Fruit fly (Drosophila melanogaster) whole organism, pupa: ENCODE data around the gene CG7058.

Source experiments
- CG14655 ChIP-seq: fragments of 200-800 bp; sonication (Bioruptor generic); optimal IDR thresholded peaks from 3 replicates; lab custom pipeline; 2017; ENCODE audit warnings: mild to moderate bottlenecking, missing biosample characterization, missing genetic modification reagents, missing genetic modification characterization
- CG17806 ChIP-seq: fragments of 200-800 bp; sonication (Bioruptor generic); optimal IDR thresholded peaks from 2 replicates; lab custom pipeline; 2018; ENCODE audit warnings: missing biosample characterization, mild to moderate bottlenecking, missing genetic modification characterization, moderate library complexity
- CG34367 ChIP-seq: fragments of 200-800 bp; sonication (Bioruptor generic); optimal IDR thresholded peaks from 2 replicates; lab custom pipeline; 2018; ENCODE audit warnings: missing biosample characterization, mild to moderate bottlenecking, missing genetic modification characterization
- CG4496 ChIP-seq: fragments of 200-800 bp; sonication (Bioruptor generic); IDR thresholded peaks from 3 replicates; pipeline ENCODE4 v1.3.6; 2022; ENCODE audit warnings: missing biosample characterization, missing genetic modification characterization
- CG8301 ChIP-seq: fragments of 200-800 bp; sonication (Bioruptor generic); optimal IDR thresholded peaks from 2 replicates; lab custom pipeline; 2018; ENCODE audit warnings: missing biosample characterization, mild to moderate bottlenecking, missing genetic modification characterization
- CG9948 ChIP-seq: fragments of 200-800 bp; sonication (Bioruptor generic); optimal IDR thresholded peaks from 2 replicates; lab custom pipeline; 2018; ENCODE audit warnings: missing biosample characterization, mild to moderate bottlenecking, missing genetic modification characterization, moderate library complexity
- D1 ChIP-seq: fragments of 200-800 bp; sonication (Bioruptor generic); optimal IDR thresholded peaks from 2 replicates; lab custom pipeline; 2018; ENCODE audit warnings: missing biosample characterization, mild to moderate bottlenecking, missing genetic modification characterization, moderate library complexity
- EcR ChIP-seq: fragments of 200-800 bp; sonication (Bioruptor generic); optimal IDR thresholded peaks from 3 replicates; lab custom pipeline; 2019; ENCODE audit warnings: missing biosample characterization, missing genetic modification characterization, mild to moderate bottlenecking, moderate library complexity, missing genetic modification reagents
- Ets98B ChIP-seq: fragments of 200-800 bp; sonication (Bioruptor generic); IDR thresholded peaks from 2 replicates; pipeline ENCODE4 v1.3.6; 2022; ENCODE audit warnings: missing biosample characterization, missing genetic modification characterization
- Pif1A ChIP-seq: fragments of 200-800 bp; sonication (Bioruptor generic); optimal IDR thresholded peaks from 3 replicates; lab custom pipeline; 2016; ENCODE audit warnings: missing biosample characterization, missing genetic modification characterization
- Snoo ChIP-seq: fragments of 200-800 bp; sonication (Bioruptor generic); optimal IDR thresholded peaks from 3 replicates; lab custom pipeline; 2017; ENCODE audit warnings: missing biosample characterization, mild to moderate bottlenecking, missing genetic modification characterization, inconsistent platforms
- fd96Ca ChIP-seq: fragments of 200-800 bp; sonication (Bioruptor generic); IDR thresholded peaks from 3 replicates; pipeline ENCODE4 v1.3.6; 2022; ENCODE audit warnings: missing biosample characterization, missing genetic modification characterization
- gl ChIP-seq: fragments of 200-800 bp; sonication (Bioruptor generic); optimal IDR thresholded peaks from 2 replicates; lab custom pipeline; 2018; ENCODE audit warnings: missing biosample characterization, mild to moderate bottlenecking, missing genetic modification characterization
- rn ChIP-seq: fragments of 200-800 bp; sonication (Bioruptor generic); IDR thresholded peaks from 2 replicates; pipeline ENCODE4 v1.3.6; 2022; ENCODE audit warnings: missing biosample characterization, missing genetic modification characterization

DNA sequence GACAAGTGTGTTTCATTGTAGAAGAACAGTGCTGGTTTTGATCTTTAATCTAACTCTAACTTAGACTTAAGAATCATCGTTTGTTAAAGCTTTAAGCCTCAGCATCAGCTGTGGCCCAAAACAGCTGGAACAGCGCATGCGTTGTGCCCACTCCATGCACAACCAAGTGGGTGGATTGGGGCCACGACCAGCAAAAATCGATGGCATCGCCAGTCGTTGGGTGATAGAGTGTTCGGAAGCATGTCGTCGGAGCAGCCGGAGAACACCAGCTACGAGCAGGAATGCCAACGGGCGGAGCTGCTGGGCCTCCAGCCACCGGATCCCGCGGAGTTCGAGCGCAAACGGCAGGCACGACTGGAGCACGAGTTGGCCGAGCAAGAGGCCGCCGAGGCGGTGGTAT is 53.6 kb downstream of the CG7058 start, which contains the start of gene CG32544:
- TF ChIP-seq rn (GFP tag; lab: Robert Waterston, UW) (no peak), Pif1A (no peak), CG14655 (no peak), Ets98B (GFP tag; lab: Robert Waterston, UW) (no peak), CG34367 (tag; lab: Kevin White, UChicago) (no peak), Snoo (no peak), D1 (no peak), CG17806 (no peak), EcR (GFP tag; lab: Kevin White, UChicago) (no peak), CG9948 (tag; lab: Kevin White, UChicago) (no peak), fd96Ca (GFP tag; lab: Robert Waterston, UW) (no peak), gl (tag; lab: Kevin White, UChicago) (no peak), CG8301 (no peak), CG4496 (no peak)
